Worm (Caenorhabditis elegans) whole organism, L4 larva: Measurements from ENCODE around the gene T01B11.1.

Experiments
- F10B5.3 ChIP-seq: sonication (generic microtip); optimal IDR thresholded peaks from 2 replicates; lab custom pipeline; 2016; ENCODE audit warnings: mild to moderate bottlenecking, missing genetic modification characterization, missing compliant biosample characterization
- F37D6.2 ChIP-seq: sonication (generic microtip); optimal IDR thresholded peaks from 2 replicates; lab custom pipeline; 2016; ENCODE audit warnings: mild to moderate bottlenecking, missing genetic modification characterization, missing compliant biosample characterization
- F44E2.7 ChIP-seq: fragments of 200-800 bp; sonication (Bioruptor generic); IDR thresholded peaks from 2 replicates; pipeline ENCODE4 v2.1.2; 2022; ENCODE audit warnings: missing genetic modification characterization, missing compliant biosample characterization
- Y5F2A.4 ChIP-seq: fragments of 200-800 bp; sonication (Bioruptor generic); optimal IDR thresholded peaks from 2 replicates; lab custom pipeline; 2018; ENCODE audit warnings: mild to moderate bottlenecking, missing genetic modification characterization, missing compliant biosample characterization
- dmd-6 ChIP-seq: fragments of 200-800 bp; sonication (Bioruptor generic); IDR thresholded peaks from 2 replicates; pipeline ENCODE4 v1.3.6; 2022; ENCODE audit warnings: missing genetic modification reagents, missing genetic modification characterization, missing compliant biosample characterization
- fos-1 ChIP-seq: fragments of 150-350 bp; optimal IDR thresholded peaks from 2 replicates; lab custom pipeline; 2014; ENCODE audit warnings: missing biosample characterization, missing genetic modification characterization
- lim-7 ChIP-seq: fragments of 200-800 bp; sonication (Bioruptor generic); IDR thresholded peaks from 2 replicates; pipeline ENCODE4 v1.3.6; 2022; ENCODE audit warnings: missing genetic modification characterization, missing compliant biosample characterization
- lin-39 ChIP-seq: fragments of 150-350 bp; optimal IDR thresholded peaks from 2 replicates; lab custom pipeline; 2014; ENCODE audit warnings: missing biosample characterization, missing genetic modification reagents, missing genetic modification characterization
- madf-5 ChIP-seq, 2 experiments: fragments of 200-800 bp; sonication (Bioruptor generic); IDR thresholded peaks; 2 replicates each; pipeline ENCODE4 v1.3.6; 2022; ENCODE audit warnings: missing compliant biosample characterization in 2 of 2, missing genetic modification characterization in 2 of 2
- mdt-29 ChIP-seq: fragments of 200-800 bp; sonication (Bioruptor generic); IDR thresholded peaks from 2 replicates; pipeline ENCODE4 v1.3.6; 2022; ENCODE audit warnings: missing genetic modification reagents, missing genetic modification characterization, missing compliant biosample characterization
- nhr-10 ChIP-seq: fragments of 150-350 bp; optimal IDR thresholded peaks from 2 replicates; lab custom pipeline; 2014; ENCODE audit warnings: missing biosample characterization, missing genetic modification characterization
- nhr-25 ChIP-seq: sonication (generic microtip); optimal IDR thresholded peaks from 2 replicates; lab custom pipeline; 2017; ENCODE audit warnings: missing genetic modification characterization, mild to moderate bottlenecking, missing compliant biosample characterization, antibody characterized with exemption, moderate library complexity, borderline replicate concordance; ENCODE audit not compliant: insufficient read depth
- nhr-48 ChIP-seq: sonication (generic microtip); optimal IDR thresholded peaks from 2 replicates; lab custom pipeline; 2016; ENCODE audit warnings: mild to moderate bottlenecking, missing genetic modification characterization, missing compliant biosample characterization
- spr-3 ChIP-seq: fragments of 200-800 bp; sonication (Bioruptor generic); optimal IDR thresholded peaks from 2 replicates; lab custom pipeline; 2018; ENCODE audit warnings: mild to moderate bottlenecking, missing genetic modification characterization, missing compliant biosample characterization
- zip-2 ChIP-seq: fragments of 150-350 bp; optimal IDR thresholded peaks from 2 replicates; lab custom pipeline; 2014; ENCODE audit warnings: missing biosample characterization, missing genetic modification characterization
- ztf-11 ChIP-seq: fragments of 150-350 bp; optimal IDR thresholded peaks from 2 replicates; lab custom pipeline; 2014; ENCODE audit warnings: missing biosample characterization, missing genetic modification characterization

Gene T01B11.1

ce11 chrIV:8496263-8496662 is 49.3 kb downstream of the T01B11.1 start, which contains the start of gene C28C12.12:
Gene C28C12.12 (minus strand): TSS chrIV:8496363.
- TF ChIP-seq Y5F2A.4 (no peak), lim-7 (GFP tag; lab: Robert Waterston, UW) (no peak), nhr-25 (tag; lab: Kevin White, UChicago) (no peak), spr-3 (GFP tag; lab: Kevin White, UChicago) (no peak), madf-5 (GFP tag; IDR thresholded peaks at IDR 0.05; lab: Robert Waterston, UW) (no peak), zip-2 (tag; lab: Kevin White, UChicago) (no peak), F44E2.7 (GFP tag; lab: Robert Waterston, UW) (no peak), F37D6.2 (tag; lab: Kevin White, UChicago) (no peak), F10B5.3 (tag; lab: Kevin White, UChicago) (no peak), dmd-6 (GFP tag; lab: Robert Waterston, UW) (no peak), lin-39 (tag; lab: Kevin White, UChicago) (no peak), ztf-11 (tag; lab: Kevin White, UChicago) (no peak), nhr-10 (no peak), nhr-48 (tag; lab: Kevin White, UChicago) (no peak), mdt-29 (GFP tag; lab: Robert Waterston, UW) (no peak), fos-1 (no peak)
